Worm (Caenorhabditis elegans): ENCODE measurements around the gene nhr-132.

DNA sequence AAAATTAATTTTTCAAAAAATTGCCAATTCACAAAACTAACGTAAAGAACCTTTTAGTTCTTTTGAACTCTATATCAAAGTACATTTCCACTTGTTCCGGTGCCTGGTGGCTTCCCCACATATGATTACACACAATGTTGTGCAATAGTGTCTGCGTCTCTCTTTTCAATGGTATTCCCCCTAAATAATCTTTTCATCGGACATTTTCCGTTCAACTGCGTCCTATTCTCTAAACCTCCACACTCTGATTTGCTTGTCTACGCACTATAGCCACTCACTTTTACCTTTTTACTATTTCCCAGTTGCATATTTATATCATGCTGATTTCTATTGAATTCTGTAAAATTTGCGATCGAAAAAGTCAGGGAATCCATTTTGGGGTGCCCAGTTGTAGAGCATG, 2.2 kb upstream of the nhr-132 start, which contains the start of gene nhr-58:
- no peak for TF ChIP-seq nhr-237 (tag; optimal IDR thresholded peaks at IDR 0.05)
- TF ChIP-seq unc-62 (GFP tag; optimal IDR thresholded peaks at IDR 0.05): no peak
- TF ChIP-seq snpc-4 (tag; optimal IDR thresholded peaks at IDR 0.05): no peak
- no peak for TF ChIP-seq nhr-77 (tag; optimal IDR thresholded peaks at IDR 0.05)
- no peak for TF ChIP-seq ceh-82 (tag; optimal IDR thresholded peaks at IDR 0.05)
- TF ChIP-seq zag-1 (tag; optimal IDR thresholded peaks at IDR 0.05): no peak
- peak; percentile 49 for TF ChIP-seq mdl-1 (tag; optimal IDR thresholded peaks at IDR 0.05)
- no peak for TF ChIP-seq mml-1 (tag; optimal IDR thresholded peaks at IDR 0.05)
- TF ChIP-seq pha-4 (tag; optimal IDR thresholded peaks at IDR 0.05): peak; percentile 90

All from whole organism, L3 larva.